Fruit fly (Drosophila melanogaster): ENCODE measurements around the gene CG12320.

The CG12320 gene

DNA sequence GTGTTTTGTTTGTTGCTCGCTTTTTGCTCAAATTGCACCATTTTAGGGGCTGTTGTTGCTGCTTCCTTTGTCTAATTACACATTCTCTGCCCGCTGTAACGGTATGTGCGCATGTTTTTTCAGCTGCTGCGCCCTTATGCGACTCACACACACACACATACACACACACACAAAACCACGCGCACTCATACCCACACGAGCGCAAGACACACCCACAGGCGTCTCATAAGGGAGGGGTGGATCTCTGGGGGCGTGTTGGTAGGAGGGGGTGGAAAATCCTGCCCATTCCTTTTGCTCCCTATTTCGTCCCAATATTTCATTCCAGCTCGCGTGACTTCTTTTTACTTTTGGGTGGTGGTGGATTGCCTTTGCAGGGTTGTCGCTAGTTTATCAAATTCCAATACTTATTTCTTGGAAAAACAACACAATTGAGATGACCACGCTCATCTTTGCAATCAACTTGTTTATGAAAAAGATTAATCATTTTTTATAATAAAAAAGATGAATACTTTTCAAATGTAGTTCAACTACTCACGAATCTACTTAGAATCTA lies 7.4 kb downstream of the CG12320 start (continued):
- no peak for TF ChIP-seq zfh1 (GFP tag; IDR thresholded peaks at IDR 0.05)

DNA sequence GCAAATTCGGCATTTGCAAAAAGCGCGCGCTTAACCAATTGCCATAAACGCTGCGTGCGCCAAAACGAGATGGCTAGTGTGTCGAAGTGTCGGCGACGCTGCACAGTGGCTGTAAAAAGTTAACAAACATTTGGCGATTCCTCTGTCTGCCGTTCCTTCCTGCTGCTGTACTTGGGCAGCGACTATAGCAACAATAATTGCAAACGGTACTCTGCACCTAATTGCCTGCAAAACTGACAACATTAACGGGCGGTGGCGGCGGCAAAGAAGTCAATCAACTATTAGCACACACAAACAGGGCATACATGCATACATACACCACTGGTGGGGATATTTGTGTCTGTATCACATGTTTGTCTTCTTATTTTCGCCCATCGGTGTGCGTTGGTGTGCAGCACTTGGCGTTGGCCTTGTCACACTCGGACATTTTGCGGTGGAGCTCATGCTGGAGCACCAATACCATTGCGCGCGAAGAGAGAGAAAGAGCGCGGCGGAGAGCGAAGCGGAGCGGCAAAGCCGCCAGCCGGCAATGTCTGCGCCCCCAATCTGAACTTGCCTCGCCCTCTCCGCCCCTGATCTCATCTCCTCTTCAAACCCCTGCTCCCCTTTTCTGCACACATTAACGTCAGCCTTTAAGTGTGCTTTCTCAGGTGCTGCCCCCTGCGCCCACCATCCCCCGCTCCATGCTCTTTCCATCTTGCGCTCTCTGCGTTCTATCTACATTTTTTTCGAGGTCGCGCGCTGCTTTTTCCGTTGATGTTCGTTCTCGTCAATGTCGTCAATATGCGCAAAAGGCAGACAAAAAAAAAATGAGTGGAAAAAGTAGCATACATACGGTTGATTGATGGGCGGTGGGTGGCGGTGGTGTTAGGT lies 8.1 kb downstream of the CG12320 start:
- TF ChIP-seq E2f1 (GFP tag; IDR thresholded peaks at IDR 0.05): peak; percentile 36; the same call in 1 of the 2 replicates
- 0 out of 3 replicates have a peak, but pooled peaks have one; percentile 31 for TF ChIP-seq CG17361 (GFP tag; IDR thresholded peaks at IDR 0.05)
- 0 out of 2 replicates have a peak, but pooled peaks have one; percentile 6 for TF ChIP-seq Scr (GFP tag; IDR thresholded peaks at IDR 0.05; ENCODE audit: partially characterized antibody)
- peak; percentile 29 for TF ChIP-seq CG15269 (tag; optimal IDR thresholded peaks at IDR 0.05)
- peak; percentile 51 for TF ChIP-seq CG34376 (GFP tag; optimal IDR thresholded peaks at IDR 0.05)
- peak; percentile 63 for TF ChIP-seq row (GFP tag; IDR thresholded peaks at IDR 0.05)
- TF ChIP-seq dmrt99B (tag; optimal IDR thresholded peaks at IDR 0.05): peak; percentile 14
- TF ChIP-seq NfI (GFP tag; optimal IDR thresholded peaks at IDR 0.05): peak; percentile 6
- TF ChIP-seq vnd (GFP tag; IDR thresholded peaks at IDR 0.05; ENCODE audit: partially characterized antibody): no peak
- TF ChIP-seq Ptx1 (GFP tag; IDR thresholded peaks at IDR 0.05): peak; percentile 29; the same call in 1 of the 2 replicates
- 0 out of 2 replicates have a peak, but pooled peaks have one; percentile 29 for TF ChIP-seq CG13287 (GFP tag; IDR thresholded peaks at IDR 0.05; ENCODE audit: partially characterized antibody)
- peak; percentile 23; the same call in 1 of the 2 replicates for TF ChIP-seq Taf1 (GFP tag; IDR thresholded peaks at IDR 0.05)
- TF ChIP-seq NFAT (GFP tag; IDR thresholded peaks at IDR 0.05): peak; percentile 54; the same call in 1 of the 2 replicates
- peak; percentile 25; the same call in 1 of the 2 replicates for TF ChIP-seq CG4360 (GFP tag; IDR thresholded peaks at IDR 0.05)
- TF ChIP-seq cwo (GFP tag; optimal IDR thresholded peaks at IDR 0.05): peak; percentile 9
- TF ChIP-seq yki (optimal IDR thresholded peaks at IDR 0.05): peak; percentile 81
- TF ChIP-seq scrt (GFP tag; optimal IDR thresholded peaks at IDR 0.05): peak; percentile 18
- no peak for TF ChIP-seq Sox100B (GFP tag; optimal IDR thresholded peaks at IDR 0.05)
- TF ChIP-seq Hmr (GFP tag; optimal IDR thresholded peaks at IDR 0.05): peak; percentile 42
- peak; percentile 41; the same call in 1 of the 3 replicates for TF ChIP-seq dysf (GFP tag; IDR thresholded peaks at IDR 0.05)
- peak; percentile 12 for TF ChIP-seq CHES-1-like (GFP tag; optimal IDR thresholded peaks at IDR 0.05)
- peak; percentile 21; the same call in 1 of the 2 replicates for TF ChIP-seq CG3847 (GFP tag; IDR thresholded peaks at IDR 0.05)
- TF ChIP-seq zen2 (GFP tag; IDR thresholded peaks at IDR 0.05; ENCODE audit: partially characterized antibody): no peak
- TF ChIP-seq Dref (GFP tag; IDR thresholded peaks at IDR 0.05): 0 out of 2 replicates have a peak, but pooled peaks have one; percentile 13
- peak; percentile 5; the same call in 1 of the 2 replicates for TF ChIP-seq Xrp1 (GFP tag; IDR thresholded peaks at IDR 0.05)
- no peak for TF ChIP-seq CG8359 (GFP tag; optimal IDR thresholded peaks at IDR 0.05; ENCODE audit: borderline replicate concordance)
- TF ChIP-seq CG31441 (GFP tag; IDR thresholded peaks at IDR 0.05): 0 out of 2 replicates have a peak, but pooled peaks have one; percentile 11
- TF ChIP-seq CG4617 (GFP tag; optimal IDR thresholded peaks at IDR 0.05; ENCODE audit: borderline replicate concordance): no peak
- no peak for TF ChIP-seq seq (GFP tag; IDR thresholded peaks at IDR 0.05)
- peak; percentile 28; the same call in 1 of the 2 replicates for TF ChIP-seq Bgb (GFP tag; IDR thresholded peaks at IDR 0.05; ENCODE audit: partially characterized antibody)
- TF ChIP-seq nom (GFP tag; optimal IDR thresholded peaks at IDR 0.05): peak; percentile 61
- 0 out of 3 replicates have a peak, but pooled peaks have one; percentile 42 for TF ChIP-seq CG11456 (GFP tag; IDR thresholded peaks at IDR 0.05)
- peak; percentile 85 for TF ChIP-seq CG32767 (GFP tag; IDR thresholded peaks at IDR 0.05)
- TF ChIP-seq z (GFP tag; IDR thresholded peaks at IDR 0.05): peak; percentile 51; the same call in 1 of the 3 replicates
- TF ChIP-seq CG12659 (GFP tag; optimal IDR thresholded peaks at IDR 0.05): peak; percentile 17
- peak; percentile 17 for TF ChIP-seq CG18599 (GFP tag; optimal IDR thresholded peaks at IDR 0.05)
- peak; percentile 91 for TF ChIP-seq CG31224 (GFP tag; IDR thresholded peaks at IDR 0.05)
- peak; percentile 32 for TF ChIP-seq CG2712 (tag; optimal IDR thresholded peaks at IDR 0.05)
- peak; percentile 3 for TF ChIP-seq org-1 (GFP tag; optimal IDR thresholded peaks at IDR 0.05)
- TF ChIP-seq HmgD (GFP tag; optimal IDR thresholded peaks at IDR 0.05): peak; percentile 26
- peak; percentile 99 for TF ChIP-seq CG8388 (GFP tag; optimal IDR thresholded peaks at IDR 0.05)
- peak; percentile 92 for TF ChIP-seq cg (GFP tag; optimal IDR thresholded peaks at IDR 0.05)
- peak; percentile 28 for TF ChIP-seq Dp (GFP tag; optimal IDR thresholded peaks at IDR 0.05)

Data from whole organism, embryonic.